Worm (Caenorhabditis elegans): ENCODE results near the gene C47E8.4.

Gene C47E8.4

ce11 chrV:14695713-14696112, 10.4 kb upstream of the C47E8.4 start:
- no peak for TF ChIP-seq unc-62 (GFP tag; optimal IDR thresholded peaks at IDR 0.05)

ce11 chrV:14689060-14689750, 3.9 kb upstream of the C47E8.4 start, which contains the start of gene gasr-8:
TSS of gene gasr-8 (plus strand) at chrV:14689110.
- TF ChIP-seq unc-62 (GFP tag; optimal IDR thresholded peaks at IDR 0.05): no peak

DNA sequence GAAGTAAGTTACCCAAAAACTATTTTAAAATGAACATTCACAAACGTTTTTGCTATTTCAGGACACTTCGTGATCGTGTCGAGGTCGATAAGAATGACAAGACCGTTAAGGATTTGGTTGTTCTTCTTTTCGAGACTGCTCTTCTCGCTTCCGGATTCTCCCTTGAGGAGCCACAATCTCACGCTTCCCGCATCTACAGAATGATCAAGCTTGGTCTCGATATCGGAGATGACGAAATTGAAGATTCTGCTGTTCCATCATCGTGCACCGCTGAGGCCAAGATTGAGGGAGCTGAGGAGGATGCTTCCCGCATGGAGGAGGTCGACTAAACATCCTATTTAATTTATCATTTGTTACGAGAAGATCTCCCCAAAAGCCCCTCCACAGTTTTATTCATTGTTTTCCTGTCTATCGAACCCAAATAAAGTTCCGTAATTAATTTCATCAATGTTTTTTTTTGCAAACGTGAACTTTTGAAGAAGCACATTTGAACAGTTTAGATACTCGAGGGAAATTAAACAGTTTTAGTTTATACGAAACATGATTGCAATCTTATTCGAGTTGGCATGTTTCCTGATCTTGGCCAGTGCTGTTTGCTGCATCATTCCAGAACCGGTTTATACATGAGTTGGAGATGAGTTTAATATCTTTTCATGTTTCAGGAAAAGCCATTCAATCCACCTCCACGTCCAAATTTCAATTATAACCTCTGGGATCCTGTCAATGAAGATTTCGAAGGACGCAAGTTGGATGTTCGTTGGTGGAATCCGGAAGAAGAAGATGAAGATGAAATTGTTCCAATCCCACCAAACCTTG, 3.0 kb upstream of the C47E8.4 start, which contains the start of gene C47E8.11:
Gene C47E8.11 (plus strand): TSS at position 520 of the 816 bp plus-strand sequence.
- TF ChIP-seq unc-62 (GFP tag; optimal IDR thresholded peaks at IDR 0.05): no peak

DNA sequence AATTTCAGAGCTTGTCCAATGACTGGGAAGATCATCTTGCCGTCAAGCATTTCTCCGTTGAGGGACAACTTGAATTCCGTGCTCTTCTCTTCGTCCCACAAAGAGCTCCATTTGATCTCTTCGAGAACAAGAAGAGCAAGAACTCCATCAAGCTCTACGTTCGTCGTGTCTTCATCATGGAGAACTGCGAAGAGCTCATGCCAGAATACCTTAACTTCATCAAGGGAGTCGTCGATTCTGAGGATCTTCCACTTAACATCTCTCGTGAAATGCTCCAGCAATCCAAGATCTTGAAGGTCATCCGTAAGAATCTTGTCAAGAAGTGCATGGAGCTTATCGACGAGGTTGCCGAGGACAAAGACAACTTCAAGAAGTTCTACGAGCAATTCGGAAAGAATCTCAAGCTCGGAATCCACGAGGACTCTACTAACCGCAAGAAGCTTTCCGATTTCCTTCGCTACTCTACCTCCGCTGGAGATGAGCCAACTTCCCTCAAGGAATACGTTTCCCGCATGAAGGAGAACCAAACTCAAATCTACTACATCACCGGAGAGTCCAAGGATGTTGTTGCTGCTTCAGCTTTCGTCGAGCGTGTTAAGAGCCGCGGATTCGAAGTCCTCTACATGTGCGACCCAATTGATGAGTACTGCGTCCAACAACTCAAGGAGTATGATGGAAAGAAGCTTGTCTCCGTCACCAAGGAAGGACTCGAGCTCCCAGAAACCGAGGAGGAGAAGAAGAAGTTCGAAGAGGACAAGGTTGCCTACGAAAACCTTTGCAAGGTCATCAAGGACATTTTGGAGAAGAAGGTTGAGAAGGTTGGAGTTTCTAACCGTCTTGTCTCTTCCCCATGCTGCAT, 2.0 kb upstream of the C47E8.4 start:
- no peak for TF ChIP-seq unc-62 (GFP tag; optimal IDR thresholded peaks at IDR 0.05)

DNA sequence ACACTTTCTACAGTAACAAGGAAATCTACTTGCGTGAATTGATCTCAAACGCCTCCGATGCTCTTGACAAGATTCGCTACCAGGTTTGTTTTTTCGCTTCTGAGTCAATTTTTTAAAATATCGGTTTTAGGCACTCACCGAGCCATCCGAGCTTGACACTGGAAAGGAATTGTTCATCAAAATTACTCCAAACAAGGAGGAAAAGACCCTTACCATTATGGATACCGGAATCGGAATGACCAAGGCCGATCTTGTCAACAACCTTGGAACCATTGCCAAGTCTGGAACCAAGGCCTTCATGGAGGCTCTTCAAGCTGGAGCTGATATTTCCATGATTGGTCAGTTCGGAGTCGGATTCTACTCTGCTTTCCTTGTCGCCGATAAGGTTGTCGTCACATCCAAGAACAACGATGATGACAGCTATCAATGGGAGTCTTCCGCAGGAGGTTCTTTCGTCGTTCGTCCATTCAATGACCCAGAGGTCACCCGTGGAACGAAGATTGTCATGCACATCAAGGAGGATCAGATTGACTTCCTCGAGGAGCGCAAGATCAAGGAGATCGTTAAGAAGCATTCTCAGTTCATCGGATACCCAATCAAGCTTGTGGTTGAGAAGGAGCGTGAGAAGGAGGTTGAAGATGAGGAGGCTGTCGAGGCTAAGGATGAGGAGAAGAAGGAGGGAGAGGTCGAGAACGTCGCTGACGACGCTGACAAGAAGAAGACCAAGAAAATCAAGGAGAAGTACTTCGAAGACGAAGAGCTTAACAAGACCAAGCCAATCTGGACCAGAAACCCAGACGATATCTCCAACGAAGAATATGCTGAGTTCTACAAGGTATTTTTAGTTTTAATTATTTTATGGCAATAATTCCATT, 1.2 kb upstream of the C47E8.4 start:
- no peak for TF ChIP-seq unc-62 (GFP tag; optimal IDR thresholded peaks at IDR 0.05)

DNA sequence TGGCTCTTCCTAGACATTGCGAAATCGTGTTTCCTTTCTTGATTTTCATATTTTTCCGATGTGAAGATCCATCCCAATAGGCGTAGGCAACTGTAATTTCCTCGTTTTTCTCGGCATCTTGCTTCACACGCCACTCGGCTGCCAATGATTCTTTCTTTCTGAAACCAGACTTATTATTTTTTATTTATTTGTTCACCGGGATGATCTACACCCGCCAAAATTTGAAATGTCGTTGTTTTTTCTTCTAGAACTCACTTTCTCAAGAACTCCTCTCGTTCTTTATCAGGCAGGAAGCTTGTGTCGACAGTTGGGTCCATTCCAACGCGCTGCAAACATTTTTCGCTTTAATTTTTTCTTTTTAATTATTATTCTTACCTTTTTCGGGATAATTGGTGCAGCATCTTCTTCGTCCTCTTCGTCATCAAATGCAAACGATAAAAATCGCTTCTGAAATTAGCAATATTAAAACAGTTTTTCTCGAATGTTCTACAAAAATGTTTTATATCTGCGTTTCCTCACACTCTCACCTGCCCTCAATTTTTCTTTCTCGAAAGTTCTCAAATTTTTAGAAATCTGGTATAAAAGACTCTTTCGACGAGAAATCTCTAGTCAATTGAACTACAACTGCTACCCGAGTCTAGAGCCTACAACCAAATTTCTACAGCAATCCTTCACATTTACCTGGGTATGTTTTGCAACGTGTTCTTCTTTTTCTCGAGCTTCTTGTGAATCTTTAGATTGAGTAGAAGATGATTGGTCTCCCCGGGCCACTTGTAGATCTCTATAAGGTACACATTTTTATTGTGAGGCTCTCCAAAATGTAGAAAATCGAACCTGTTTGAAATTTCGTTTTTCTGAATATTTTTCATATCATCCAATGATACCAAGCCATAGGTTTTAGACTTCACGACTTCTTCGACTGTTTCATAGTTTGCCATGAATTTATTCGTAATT, 649 bp downstream of the C47E8.4 start, which contains the start of gene hsp-90:
Gene hsp-90 (plus strand): TSS at position 560 of the 954 bp plus-strand sequence.
- TF ChIP-seq unc-62 (GFP tag; optimal IDR thresholded peaks at IDR 0.05): no peak

DNA sequence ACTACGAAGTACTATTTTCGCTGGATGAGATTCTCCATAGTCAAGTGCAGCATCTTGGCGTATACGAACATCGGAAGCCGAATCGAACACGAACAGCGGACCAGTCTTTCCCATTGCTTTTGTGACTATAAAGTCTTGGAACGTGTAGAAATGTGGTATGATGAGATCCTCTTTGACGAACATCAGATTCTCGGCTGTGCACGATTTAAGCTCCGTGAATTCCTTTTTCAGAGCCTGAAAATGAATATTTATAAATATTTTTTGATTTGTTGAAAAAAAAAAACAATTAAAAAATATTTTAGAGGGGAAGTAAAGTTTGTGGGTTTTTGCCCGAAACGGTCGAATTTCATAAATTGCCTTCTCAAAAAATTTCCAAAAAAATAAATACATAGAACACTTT, 1.4 kb downstream of the C47E8.4 start:
- TF ChIP-seq unc-62 (GFP tag; optimal IDR thresholded peaks at IDR 0.05): no peak

DNA sequence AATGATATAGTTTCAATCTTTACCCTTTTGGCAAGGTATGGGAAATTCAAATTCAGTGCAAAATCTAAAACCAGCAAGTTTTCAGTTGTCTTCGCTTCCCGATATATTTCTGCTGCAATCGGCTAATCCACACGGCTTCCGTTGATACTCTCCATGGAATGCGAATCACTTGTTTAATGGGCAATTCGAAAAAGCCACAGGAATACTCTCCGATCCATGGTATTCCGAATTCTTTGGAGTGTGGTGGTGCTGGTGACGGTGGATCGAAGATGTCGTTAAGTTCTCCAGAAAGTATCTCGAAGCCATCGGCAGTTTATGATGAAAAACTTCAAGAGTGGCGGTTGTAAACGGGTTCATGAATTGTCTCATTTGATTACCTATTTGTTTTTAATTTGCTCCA, 2.0 kb downstream of the C47E8.4 start:
- TF ChIP-seq unc-62 (GFP tag; optimal IDR thresholded peaks at IDR 0.05): no peak

- TF ChIP-seq unc-62 (GFP tag; optimal IDR thresholded peaks at IDR 0.05): no peak
Measured at ce11 chrV:14682870-14683269, 2.4 kb downstream of the C47E8.4 start.

- no peak for TF ChIP-seq unc-62 (GFP tag; optimal IDR thresholded peaks at IDR 0.05)
Measured at ce11 chrV:14680014-14680413, 5.3 kb downstream of the C47E8.4 start, which contains the start of gene C47E8.3. TSS of gene C47E8.3 (plus strand) at chrV:14680314.

- no peak for TF ChIP-seq unc-62 (GFP tag; optimal IDR thresholded peaks at IDR 0.05)
Measured at ce11 chrV:14678298-14678697, 7.0 kb downstream of the C47E8.4 start.

DNA sequence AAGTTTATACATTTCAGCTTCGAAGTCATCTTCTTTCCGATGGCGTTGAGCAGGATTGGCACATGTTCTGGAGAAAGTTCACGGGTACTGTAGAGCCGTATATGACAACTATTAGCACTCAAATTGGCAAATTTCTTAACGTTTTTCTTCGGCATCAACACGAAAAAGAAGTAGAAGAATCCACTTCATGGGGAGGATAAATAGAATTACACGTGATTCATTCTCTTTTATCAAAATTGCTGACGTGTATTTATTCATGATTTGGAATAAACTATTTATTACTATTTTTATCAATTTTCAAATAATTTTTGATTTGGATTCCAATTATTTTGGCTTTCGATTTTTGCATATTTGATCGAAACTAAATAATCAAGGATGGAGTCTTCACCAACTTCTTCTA, 19.6 kb downstream of the C47E8.4 start, which contains the start of gene C47E8.1:
Gene C47E8.1 (plus strand): TSS at position 301 of the 400 bp plus-strand sequence.
- no peak for TF ChIP-seq unc-62 (GFP tag; optimal IDR thresholded peaks at IDR 0.05)

DNA sequence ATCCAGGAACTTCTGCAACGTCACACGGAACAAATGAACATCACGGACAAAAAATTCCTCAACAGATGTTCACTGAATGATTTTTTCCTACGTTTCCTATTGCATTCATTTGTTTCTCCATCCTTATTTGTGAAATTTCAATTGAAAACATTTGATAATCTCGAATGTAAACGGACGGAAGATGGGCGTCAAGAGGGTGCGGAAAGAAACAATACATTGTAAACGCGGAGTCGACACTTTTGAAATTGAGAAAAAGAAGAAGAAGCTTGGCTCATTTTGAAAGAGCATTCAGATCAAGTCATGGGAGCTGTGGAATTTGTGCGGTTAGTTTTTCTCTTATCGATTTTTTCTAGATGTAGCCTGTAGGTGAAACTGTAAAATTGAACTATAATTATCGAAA, 22.3 kb downstream of the C47E8.4 start, which contains the start of gene C47E8.9:
Gene C47E8.9 (plus strand): TSS at position 301 of the 400 bp plus-strand sequence.
- no peak for TF ChIP-seq unc-62 (GFP tag; optimal IDR thresholded peaks at IDR 0.05)
